Worm (Caenorhabditis elegans) whole organism, L2 larva: ENCODE measurements around the gene Y19D2B.1.

Experiments used
- ama-1 ChIP-seq: fragments of 150-350 bp; optimal IDR thresholded peaks from 2 replicates; lab custom pipeline; 2018; ENCODE audit warnings: inconsistent platforms
- elt-1 ChIP-seq: fragments of 150-350 bp; optimal IDR thresholded peaks from 2 replicates; lab custom pipeline; 2014; ENCODE audit warnings: missing biosample characterization, missing genetic modification characterization
- nhr-12 ChIP-seq: fragments of 150-350 bp; optimal IDR thresholded peaks from 2 replicates; lab custom pipeline; 2014; ENCODE audit warnings: missing biosample characterization, missing genetic modification characterization
- snpc-4 ChIP-seq: fragments of 150-350 bp; optimal IDR thresholded peaks from 2 replicates; lab custom pipeline; 2014; ENCODE audit warnings: missing biosample characterization, missing genetic modification characterization
- unc-62 ChIP-seq: fragments of 150-350 bp; optimal IDR thresholded peaks from 2 replicates; lab custom pipeline; 2014; ENCODE audit warnings: missing biosample characterization, missing genetic modification reagents, missing genetic modification characterization

DNA sequence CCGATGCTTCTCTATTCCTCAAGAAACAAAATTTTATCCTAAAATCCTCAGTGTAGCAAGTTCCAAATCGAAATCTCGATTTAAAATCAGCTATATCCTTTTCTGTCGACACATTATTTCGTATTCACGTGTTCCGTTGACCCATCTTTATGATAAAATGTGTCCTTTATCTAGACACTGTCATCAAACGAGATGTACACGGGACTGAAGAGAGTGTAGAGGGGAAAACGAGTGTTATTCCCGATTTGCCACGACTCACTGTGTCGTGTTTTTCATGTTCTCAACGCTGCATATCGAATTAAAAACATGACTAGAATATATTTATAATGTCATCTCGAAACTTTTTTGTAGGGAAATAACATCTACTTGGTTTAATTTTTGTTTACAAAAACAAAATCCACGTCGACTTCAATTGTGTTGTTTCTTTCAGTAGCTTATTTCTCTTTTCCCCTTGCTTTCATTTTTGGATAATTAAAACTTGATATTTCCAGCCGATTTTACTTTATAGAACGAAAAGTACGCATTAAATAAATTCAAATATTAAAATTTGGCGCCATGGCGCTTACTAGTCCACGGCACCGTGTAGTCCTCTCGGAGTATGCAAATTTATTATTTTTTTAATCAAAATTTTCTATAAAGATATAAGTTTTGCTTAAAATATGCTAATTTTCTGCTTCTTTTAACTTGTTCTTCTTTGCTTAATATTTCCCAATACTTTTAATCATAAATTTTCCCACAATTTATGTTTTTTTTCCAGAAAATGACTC lies 3.2 kb upstream of the Y19D2B.1 start, which contains the start of gene metr-1:
- no peak for TF ChIP-seq nhr-12
- no peak for TF ChIP-seq unc-62 (GFP tag; lab: Kevin White, UChicago)
- no peak for TF ChIP-seq elt-1 (tag; lab: Kevin White, UChicago)
- no peak for TF ChIP-seq snpc-4
- TF ChIP-seq ama-1 (lab: Kevin White, UChicago), result peak; percentile 46
